Fruit fly (Drosophila melanogaster) whole organism, embryonic: ENCODE measurements around the gene CG8128.

Source experiments
- Asciz ChIP-seq: fragments of 200-800 bp; sonication (Bioruptor generic); optimal IDR thresholded peaks from 2 replicates; lab custom pipeline; 2017; ENCODE audit warnings: missing biosample characterization, mild to moderate bottlenecking, missing genetic modification characterization, missing genetic modification reagents
- CG10147 ChIP-seq: fragments of 200-800 bp; sonication (Bioruptor generic); optimal IDR thresholded peaks from 2 replicates; lab custom pipeline; 2019; ENCODE audit warnings: missing biosample characterization, mild to moderate bottlenecking, missing genetic modification characterization, moderate library complexity
- CG10543 ChIP-seq: fragments of 200-800 bp; sonication (Bioruptor generic); optimal IDR thresholded peaks from 3 replicates; lab custom pipeline; 2017; ENCODE audit warnings: missing biosample characterization, mild to moderate bottlenecking, missing genetic modification characterization, moderate library complexity
- CG11398 ChIP-seq: fragments of 200-800 bp; sonication (Bioruptor generic); optimal IDR thresholded peaks from 2 replicates; lab custom pipeline; 2016; ENCODE audit warnings: missing biosample characterization, missing genetic modification characterization
- CG11723 ChIP-seq: fragments of 200-800 bp; sonication (Bioruptor generic); optimal IDR thresholded peaks from 2 replicates; lab custom pipeline; 2017; ENCODE audit warnings: missing biosample characterization, mild to moderate bottlenecking, missing genetic modification characterization
- CG15011 ChIP-seq: fragments of 200-800 bp; sonication (Bioruptor generic); optimal IDR thresholded peaks from 3 replicates; lab custom pipeline; 2018; ENCODE audit warnings: missing biosample characterization, mild to moderate bottlenecking, missing genetic modification characterization
- CG1647 ChIP-seq: fragments of 200-800 bp; sonication (Bioruptor generic); optimal IDR thresholded peaks from 3 replicates; lab custom pipeline; 2016; ENCODE audit warnings: missing biosample characterization, missing genetic modification characterization
- CG16813 ChIP-seq: fragments of 200-800 bp; sonication (Bioruptor generic); IDR thresholded peaks from 3 replicates; pipeline ENCODE4 v1.3.6; 2022; ENCODE audit warnings: missing biosample characterization, missing genetic modification characterization; ENCODE audit not compliant: partially characterized antibody
- CG16863 ChIP-seq: fragments of 200-800 bp; sonication (Bioruptor generic); optimal IDR thresholded peaks from 3 replicates; lab custom pipeline; 2016; ENCODE audit warnings: missing biosample characterization, missing genetic modification characterization
- CG17385 ChIP-seq: fragments of 200-800 bp; sonication (Bioruptor generic); optimal IDR thresholded peaks from 3 replicates; lab custom pipeline; 2018; ENCODE audit warnings: missing biosample characterization, mild to moderate bottlenecking, missing genetic modification characterization
- CG18011 ChIP-seq: fragments of 200-800 bp; sonication (Bioruptor generic); optimal IDR thresholded peaks from 2 replicates; lab custom pipeline; 2017; ENCODE audit warnings: missing biosample characterization, missing genetic modification characterization, mild to moderate bottlenecking, moderate library complexity, missing genotype
- CG2120 ChIP-seq: fragments of 200-800 bp; sonication (Bioruptor generic); optimal IDR thresholded peaks from 3 replicates; lab custom pipeline; 2016; ENCODE audit warnings: missing biosample characterization, missing genetic modification characterization
- CG2889 ChIP-seq: fragments of 200-800 bp; sonication (Bioruptor generic); IDR thresholded peaks from 3 replicates; pipeline ENCODE4 v1.3.6; 2022; ENCODE audit warnings: missing biosample characterization, missing genetic modification characterization
- CG32772 ChIP-seq: fragments of 200-800 bp; sonication (Bioruptor generic); IDR thresholded peaks from 2 replicates; pipeline ENCODE4 v1.3.6; 2022; ENCODE audit warnings: missing biosample characterization, missing genetic modification characterization
- CG6689 ChIP-seq: fragments of 200-800 bp; sonication (Bioruptor generic); IDR thresholded peaks from 2 replicates; pipeline ENCODE4 v1.3.6; 2022; ENCODE audit warnings: missing biosample characterization, missing genetic modification characterization
- CG7271 ChIP-seq: fragments of 200-800 bp; sonication (Bioruptor generic); optimal IDR thresholded peaks from 2 replicates; lab custom pipeline; 2018; ENCODE audit warnings: missing biosample characterization, mild to moderate bottlenecking, missing genetic modification characterization, moderate library complexity
- CG7839 ChIP-seq: fragments of 200-800 bp; sonication (Bioruptor generic); optimal IDR thresholded peaks from 3 replicates; lab custom pipeline; 2018; ENCODE audit warnings: missing biosample characterization, mild to moderate bottlenecking, missing genetic modification characterization, moderate library complexity
- CG8290 ChIP-seq, 3 experiments: fragments of 200-800 bp; sonication (Bioruptor generic); optimal IDR thresholded peaks; 2 replicates each; lab custom pipeline; 2016 to 2019; ENCODE audit warnings: missing biosample characterization in 3 of 3, missing genetic modification characterization in 3 of 3, mild to moderate bottlenecking in 2 of 3, moderate library complexity in 1 of 3
- CG9437 ChIP-seq: fragments of 200-800 bp; sonication (Bioruptor generic); optimal IDR thresholded peaks from 2 replicates; lab custom pipeline; 2018; ENCODE audit warnings: missing biosample characterization, mild to moderate bottlenecking, missing genetic modification characterization
- CG9609 ChIP-seq: fragments of 200-800 bp; sonication (Bioruptor generic); optimal IDR thresholded peaks from 3 replicates; lab custom pipeline; 2016; ENCODE audit warnings: missing biosample characterization, missing genetic modification characterization
- CG9932 ChIP-seq: fragments of 200-800 bp; sonication (Bioruptor generic); IDR thresholded peaks from 2 replicates; pipeline ENCODE4 v1.3.6; 2022; ENCODE audit warnings: missing biosample characterization, missing genetic modification characterization
- D ChIP-seq, 2 experiments: fragments of 200-800 bp in 1 of 2; fragments of >200 bp in 1 of 2; sonication (Bioruptor generic) in 1 of 2; optimal IDR thresholded peaks; 2 replicates in 1 of 2; 3 replicates in 1 of 2; lab custom pipeline; 2017; ENCODE audit warnings: mild to moderate bottlenecking in 1 of 2, missing biosample characterization in 1 of 2, missing genetic modification characterization in 1 of 2, missing genetic modification reagents in 1 of 2
- Dbx ChIP-seq: fragments of 200-800 bp; sonication (Bioruptor generic); IDR thresholded peaks from 3 replicates; pipeline ENCODE4 v1.3.6; 2022; ENCODE audit warnings: missing biosample characterization, missing genetic modification characterization
- Dip2 ChIP-seq: fragments of 200-800 bp; sonication (Bioruptor generic); IDR thresholded peaks from 2 replicates; pipeline ENCODE4 v1.3.6; 2022; ENCODE audit warnings: missing biosample characterization, missing genetic modification characterization
- Doc3 ChIP-seq: fragments of 200-800 bp; sonication (Bioruptor generic); IDR thresholded peaks from 3 replicates; pipeline ENCODE4 v1.3.6; 2022; ENCODE audit warnings: missing biosample characterization, missing genetic modification characterization; ENCODE audit not compliant: partially characterized antibody
- Drgx ChIP-seq: fragments of 200-800 bp; sonication (Bioruptor generic); IDR thresholded peaks from 2 replicates; pipeline ENCODE4 v1.3.6; 2022; ENCODE audit warnings: missing biosample characterization, missing genetic modification characterization
- GATAe ChIP-seq: fragments of 200-800 bp; sonication (Bioruptor generic); conservative IDR thresholded peaks from 2 replicates; pipeline ENCODE4 v1.3.6; 2022; ENCODE audit warnings: missing biosample characterization, missing genetic modification characterization
- H2.0 ChIP-seq: fragments of 200-800 bp; sonication (Bioruptor generic); IDR thresholded peaks from 2 replicates; pipeline ENCODE4 v1.3.6; 2022; ENCODE audit warnings: missing biosample characterization, missing genetic modification characterization
- Hey ChIP-seq: fragments of 200-800 bp; sonication (Bioruptor generic); optimal IDR thresholded peaks from 3 replicates; lab custom pipeline; 2018; ENCODE audit warnings: missing biosample characterization, mild to moderate bottlenecking, missing genetic modification characterization
- HmgZ ChIP-seq: fragments of 200-800 bp; sonication (Bioruptor generic); optimal IDR thresholded peaks from 2 replicates; lab custom pipeline; 2018; ENCODE audit warnings: missing biosample characterization, mild to moderate bottlenecking, missing genetic modification characterization
- Mes4 ChIP-seq: fragments of 200-800 bp; sonication (Bioruptor generic); optimal IDR thresholded peaks from 2 replicates; lab custom pipeline; 2016; ENCODE audit warnings: missing biosample characterization, missing genetic modification characterization
- Poxn ChIP-seq: fragments of 200-800 bp; sonication (Bioruptor generic); IDR thresholded peaks from 2 replicates; pipeline ENCODE4 v1.3.6; 2022; ENCODE audit warnings: missing biosample characterization, missing genetic modification characterization
- Six4 ChIP-seq: fragments of 200-800 bp; sonication (Bioruptor generic); optimal IDR thresholded peaks from 2 replicates; lab custom pipeline; 2016; ENCODE audit warnings: missing biosample characterization, missing genetic modification characterization
- ash1 ChIP-seq: fragments of 200-800 bp; sonication (Bioruptor generic); optimal IDR thresholded peaks from 2 replicates; lab custom pipeline; 2018; ENCODE audit warnings: missing biosample characterization, mild to moderate bottlenecking, missing genetic modification characterization
- cg ChIP-seq: fragments of 200-800 bp; sonication (Bioruptor generic); optimal IDR thresholded peaks from 3 replicates; lab custom pipeline; 2019; ENCODE audit warnings: missing biosample characterization, mild to moderate bottlenecking, missing genetic modification characterization, moderate library complexity
- crp ChIP-seq, 2 experiments: fragments of 200-800 bp; sonication (Bioruptor generic); optimal IDR thresholded peaks; 2 replicates in 1 of 2; 3 replicates in 1 of 2; lab custom pipeline; 2017; ENCODE audit warnings: missing biosample characterization in 2 of 2, missing genetic modification characterization in 2 of 2, mild to moderate bottlenecking in 1 of 2, moderate library complexity in 1 of 2
- ems ChIP-seq: fragments of 200-800 bp; sonication (Bioruptor generic); optimal IDR thresholded peaks from 3 replicates; lab custom pipeline; 2016; ENCODE audit warnings: missing biosample characterization, missing genetic modification characterization
- en ChIP-seq: fragments of 200-800 bp; sonication (Bioruptor generic); optimal IDR thresholded peaks from 2 replicates; lab custom pipeline; 2016; ENCODE audit warnings: missing biosample characterization, missing genetic modification characterization
- fd102C ChIP-seq: fragments of 200-800 bp; sonication (Bioruptor generic); optimal IDR thresholded peaks from 2 replicates; lab custom pipeline; 2018; ENCODE audit warnings: missing biosample characterization, mild to moderate bottlenecking, missing genetic modification characterization, moderate library complexity
- fd3F ChIP-seq: fragments of 200-800 bp; sonication (Bioruptor generic); optimal IDR thresholded peaks from 2 replicates; lab custom pipeline; 2018; ENCODE audit warnings: missing biosample characterization, mild to moderate bottlenecking, missing genetic modification characterization, moderate library complexity
- fd64A ChIP-seq: fragments of 200-800 bp; sonication (Bioruptor generic); optimal IDR thresholded peaks from 3 replicates; lab custom pipeline; 2018; ENCODE audit warnings: missing biosample characterization, mild to moderate bottlenecking, missing genetic modification characterization
- gsb ChIP-seq: fragments of 200-800 bp; sonication (Bioruptor generic); IDR thresholded peaks from 2 replicates; pipeline ENCODE4 v1.3.6; 2022; ENCODE audit warnings: missing biosample characterization, missing genetic modification characterization
- ham ChIP-seq: fragments of 200-800 bp; sonication (Bioruptor generic); IDR thresholded peaks from 2 replicates; pipeline ENCODE4 v1.3.6; 2022; ENCODE audit warnings: missing biosample characterization, missing genetic modification characterization
- hkb ChIP-seq, 2 experiments: fragments of 200-800 bp in 1 of 2; fragments of >200 bp in 1 of 2; sonication (Bioruptor generic) in 1 of 2; IDR thresholded peaks in 1 of 2; optimal IDR thresholded peaks in 1 of 2; 2 replicates each; pipeline versions ENCODE4 v1.3.6 to Lab custom; 2017 to 2022; ENCODE audit warnings: missing biosample characterization in 1 of 2, missing genetic modification characterization in 1 of 2
- lola ChIP-seq, 3 experiments: fragments of >200 bp in 2 of 3; fragments of 200-800 bp in 1 of 3; sonication (Bioruptor generic) in 1 of 3; optimal IDR thresholded peaks; 2 replicates each; lab custom pipeline; 2017 to 2019; ENCODE audit warnings: missing biosample characterization in 3 of 3, missing genetic modification characterization in 3 of 3, mild to moderate bottlenecking in 1 of 3, moderate library complexity in 1 of 3
- pnt ChIP-seq: fragments of 200-800 bp; sonication (Bioruptor generic); optimal IDR thresholded peaks from 3 replicates; lab custom pipeline; 2016; ENCODE audit warnings: missing biosample characterization, missing genetic modification characterization
- ranshi ChIP-seq: fragments of 200-800 bp; sonication (Bioruptor generic); IDR thresholded peaks from 2 replicates; pipeline ENCODE4 v1.3.6; 2022; ENCODE audit warnings: missing biosample characterization, missing genetic modification characterization
- sima ChIP-seq: fragments of 200-800 bp; sonication (Bioruptor generic); optimal IDR thresholded peaks from 2 replicates; lab custom pipeline; 2016; ENCODE audit warnings: missing biosample characterization, missing genetic modification characterization
- sna ChIP-seq: fragments of 200-800 bp; sonication (Bioruptor generic); IDR thresholded peaks from 2 replicates; pipeline ENCODE4 v1.3.6; 2022; ENCODE audit warnings: missing biosample characterization, missing genetic modification characterization; ENCODE audit not compliant: partially characterized antibody
- zfh2 ChIP-seq: fragments of 200-800 bp; sonication (Bioruptor generic); optimal IDR thresholded peaks from 2 replicates; lab custom pipeline; 2016; ENCODE audit warnings: missing biosample characterization, missing genetic modification characterization

Gene CG8128

dm6 chrX:15712409-15712808, 15.1 kb downstream of the CG8128 start, which contains the start of gene HUWE1 (continued):
- TF ChIP-seq fd3F (GFP tag; lab: Kevin White, UChicago): no peak
- TF ChIP-seq CG16863 (GFP tag; lab: Kevin White, UChicago): no peak
- peak; percentile 44 for TF ChIP-seq sna (GFP tag; lab: Robert Waterston, UW)
- no peak for TF ChIP-seq ranshi (GFP tag; lab: Robert Waterston, UW)
- TF ChIP-seq zfh2 (GFP tag; lab: Kevin White, UChicago): peak; percentile 38
- no peak for TF ChIP-seq CG9437 (GFP tag; lab: Kevin White, UChicago)
- peak; percentile 63 for TF ChIP-seq HmgZ (tag; lab: Kevin White, UChicago)
- TF ChIP-seq Asciz (GFP tag; lab: Kevin White, UChicago): no peak
- no peak for TF ChIP-seq Dip2 (GFP tag; lab: Robert Waterston, UW)
- peak; percentile 12 for TF ChIP-seq CG1647 (GFP tag; lab: Kevin White, UChicago)
- TF ChIP-seq ems (GFP tag; lab: Kevin White, UChicago): no peak
- no peak for TF ChIP-seq ham
- no peak for TF ChIP-seq CG10147 (GFP tag; lab: Kevin White, UChicago)
- no peak for TF ChIP-seq Hey (tag; lab: Kevin White, UChicago)
- no peak for TF ChIP-seq CG11723
- TF ChIP-seq CG2889 (GFP tag; lab: Robert Waterston, UW): no peak
- peak; percentile 83 for TF ChIP-seq CG16813
- no peak for TF ChIP-seq CG11398 (GFP tag; lab: Kevin White, UChicago)
- peak; percentile 32; the same call in 1 of the 3 replicates for TF ChIP-seq Dbx (GFP tag; lab: Robert Waterston, UW)
- no peak for TF ChIP-seq CG18011 (GFP tag; lab: Kevin White, UChicago)
- TF ChIP-seq Drgx (GFP tag; lab: Robert Waterston, UW): no peak
- peak; percentile 10 for TF ChIP-seq CG9609 (GFP tag; lab: Kevin White, UChicago)
- TF ChIP-seq D (optimal IDR thresholded peaks at IDR 0.05; lab: Kevin White, UChicago): no peak
- no peak for TF ChIP-seq D (GFP tag; optimal IDR thresholded peaks at IDR 0.05; lab: Kevin White, UChicago)
- no peak for TF ChIP-seq hkb (optimal IDR thresholded peaks at IDR 0.05; lab: Kevin White, UChicago)
- TF ChIP-seq hkb (GFP tag; IDR thresholded peaks at IDR 0.05; lab: Robert Waterston, UW): no peak
- TF ChIP-seq CG2120 (GFP tag; lab: Kevin White, UChicago): peak; percentile 63
- no peak for TF ChIP-seq GATAe (GFP tag; lab: Robert Waterston, UW)
- TF ChIP-seq sima (GFP tag; lab: Kevin White, UChicago): no peak
- TF ChIP-seq crp (GFP tag; optimal IDR thresholded peaks at IDR 0.05; lab: Kevin White, UChicago): peak in 1 of 2 experiments; percentile 29
- no peak for TF ChIP-seq CG7839 (tag; lab: Kevin White, UChicago)
- no peak for TF ChIP-seq fd102C (GFP tag; lab: Kevin White, UChicago)
- TF ChIP-seq CG15011: no peak
- TF ChIP-seq pnt (GFP tag; lab: Kevin White, UChicago): no peak
- TF ChIP-seq cg (GFP tag; lab: Kevin White, UChicago): no peak
- TF ChIP-seq fd64A (GFP tag; lab: Kevin White, UChicago): no peak
- TF ChIP-seq Mes4 (GFP tag; lab: Kevin White, UChicago): no peak
- TF ChIP-seq CG8290 (GFP tag; optimal IDR thresholded peaks at IDR 0.05; lab: Kevin White, UChicago): no peak
- TF ChIP-seq CG8290 (tag; optimal IDR thresholded peaks at IDR 0.05; lab: Kevin White, UChicago): no peak
- no peak for TF ChIP-seq gsb
- no peak for TF ChIP-seq en
- TF ChIP-seq CG32772: no peak
- no peak for TF ChIP-seq CG17385 (GFP tag; lab: Kevin White, UChicago)
- no peak for TF ChIP-seq H2.0 (GFP tag; lab: Robert Waterston, UW)
- no peak for TF ChIP-seq ash1 (GFP tag; lab: Kevin White, UChicago)
- TF ChIP-seq Doc3 (GFP tag; lab: Robert Waterston, UW): peak; percentile 71
- TF ChIP-seq CG7271 (tag; lab: Kevin White, UChicago): no peak
- TF ChIP-seq CG6689: no peak
- peak; percentile 38; the same call in 1 of the 2 replicates for TF ChIP-seq CG9932 (GFP tag; lab: Robert Waterston, UW)
- TF ChIP-seq Poxn (GFP tag; lab: Robert Waterston, UW): no peak
- TF ChIP-seq Six4 (GFP tag; lab: Kevin White, UChicago): no peak
- TF ChIP-seq lola (GFP tag; optimal IDR thresholded peaks at IDR 0.05; lab: Kevin White, UChicago): no peak
- TF ChIP-seq CG10543 (GFP tag; lab: Kevin White, UChicago): no peak
